Fruit fly (Drosophila melanogaster) whole organism, pupa: ENCODE measurements around the gene YL-1.

Source experiments
- CG10348 ChIP-seq: fragments of 200-800 bp; sonication (Bioruptor generic); IDR thresholded peaks from 2 replicates; pipeline ENCODE4 v1.3.6; 2022; ENCODE audit warnings: missing biosample characterization, missing genetic modification characterization
- CG12605 ChIP-seq: fragments of 200-800 bp; sonication (Bioruptor generic); IDR thresholded peaks from 2 replicates; pipeline ENCODE4 v1.3.6; 2022; ENCODE audit warnings: missing biosample characterization, missing genetic modification characterization
- CG13204 ChIP-seq: fragments of 200-800 bp; sonication (Bioruptor generic); optimal IDR thresholded peaks from 2 replicates; lab custom pipeline; 2018; ENCODE audit warnings: missing biosample characterization, mild to moderate bottlenecking, missing genetic modification characterization, moderate library complexity
- CG14655 ChIP-seq: fragments of 200-800 bp; sonication (Bioruptor generic); optimal IDR thresholded peaks from 3 replicates; lab custom pipeline; 2017; ENCODE audit warnings: mild to moderate bottlenecking, missing biosample characterization, missing genetic modification reagents, missing genetic modification characterization
- CG15710 ChIP-seq: fragments of 200-800 bp; sonication (Bioruptor generic); optimal IDR thresholded peaks from 2 replicates; lab custom pipeline; 2018; ENCODE audit warnings: missing biosample characterization, mild to moderate bottlenecking, missing genetic modification characterization, moderate library complexity
- CG17806 ChIP-seq: fragments of 200-800 bp; sonication (Bioruptor generic); optimal IDR thresholded peaks from 2 replicates; lab custom pipeline; 2018; ENCODE audit warnings: missing biosample characterization, mild to moderate bottlenecking, missing genetic modification characterization, moderate library complexity
- CG32121 ChIP-seq: fragments of 200-800 bp; sonication (Bioruptor generic); IDR thresholded peaks from 2 replicates; pipeline ENCODE4 v1.3.6; 2022; ENCODE audit warnings: missing biosample characterization, missing genetic modification characterization
- CG34367 ChIP-seq: fragments of 200-800 bp; sonication (Bioruptor generic); optimal IDR thresholded peaks from 2 replicates; lab custom pipeline; 2018; ENCODE audit warnings: missing biosample characterization, mild to moderate bottlenecking, missing genetic modification characterization
- CG4496 ChIP-seq: fragments of 200-800 bp; sonication (Bioruptor generic); IDR thresholded peaks from 3 replicates; pipeline ENCODE4 v1.3.6; 2022; ENCODE audit warnings: missing biosample characterization, missing genetic modification characterization
- CG8159 ChIP-seq: fragments of 200-800 bp; sonication (Bioruptor generic); optimal IDR thresholded peaks from 3 replicates; lab custom pipeline; 2018; ENCODE audit warnings: missing biosample characterization, mild to moderate bottlenecking, missing genetic modification characterization, moderate library complexity
- CG8301 ChIP-seq: fragments of 200-800 bp; sonication (Bioruptor generic); optimal IDR thresholded peaks from 2 replicates; lab custom pipeline; 2018; ENCODE audit warnings: missing biosample characterization, mild to moderate bottlenecking, missing genetic modification characterization
- CG9948 ChIP-seq: fragments of 200-800 bp; sonication (Bioruptor generic); optimal IDR thresholded peaks from 2 replicates; lab custom pipeline; 2018; ENCODE audit warnings: missing biosample characterization, mild to moderate bottlenecking, missing genetic modification characterization, moderate library complexity
- D1 ChIP-seq: fragments of 200-800 bp; sonication (Bioruptor generic); optimal IDR thresholded peaks from 2 replicates; lab custom pipeline; 2018; ENCODE audit warnings: missing biosample characterization, mild to moderate bottlenecking, missing genetic modification characterization, moderate library complexity
- EcR ChIP-seq: fragments of 200-800 bp; sonication (Bioruptor generic); optimal IDR thresholded peaks from 3 replicates; lab custom pipeline; 2019; ENCODE audit warnings: missing biosample characterization, missing genetic modification characterization, mild to moderate bottlenecking, moderate library complexity, missing genetic modification reagents
- Ets98B ChIP-seq: fragments of 200-800 bp; sonication (Bioruptor generic); IDR thresholded peaks from 2 replicates; pipeline ENCODE4 v1.3.6; 2022; ENCODE audit warnings: missing biosample characterization, missing genetic modification characterization
- Pif1A ChIP-seq: fragments of 200-800 bp; sonication (Bioruptor generic); optimal IDR thresholded peaks from 3 replicates; lab custom pipeline; 2016; ENCODE audit warnings: missing biosample characterization, missing genetic modification characterization
- Pif1B ChIP-seq: fragments of 200-800 bp; sonication (Bioruptor generic); optimal IDR thresholded peaks from 3 replicates; lab custom pipeline; 2016; ENCODE audit warnings: missing biosample characterization, missing genetic modification characterization
- Snoo ChIP-seq: fragments of 200-800 bp; sonication (Bioruptor generic); optimal IDR thresholded peaks from 3 replicates; lab custom pipeline; 2017; ENCODE audit warnings: missing biosample characterization, mild to moderate bottlenecking, missing genetic modification characterization, inconsistent platforms
- fd96Ca ChIP-seq: fragments of 200-800 bp; sonication (Bioruptor generic); IDR thresholded peaks from 3 replicates; pipeline ENCODE4 v1.3.6; 2022; ENCODE audit warnings: missing biosample characterization, missing genetic modification characterization
- gl ChIP-seq: fragments of 200-800 bp; sonication (Bioruptor generic); optimal IDR thresholded peaks from 2 replicates; lab custom pipeline; 2018; ENCODE audit warnings: missing biosample characterization, mild to moderate bottlenecking, missing genetic modification characterization
- rn ChIP-seq: fragments of 200-800 bp; sonication (Bioruptor generic); IDR thresholded peaks from 2 replicates; pipeline ENCODE4 v1.3.6; 2022; ENCODE audit warnings: missing biosample characterization, missing genetic modification characterization

YL-1 gene

dm6 chr2L:11014018-11014611, 43.9 kb downstream of the YL-1 start:
- TF ChIP-seq Ets98B (GFP tag; lab: Robert Waterston, UW) (no peak), CG13204 (GFP tag; lab: Kevin White, UChicago) (peak; percentile 85)

dm6 chr2L:11014671-11015070, 44.4 kb downstream of the YL-1 start:
- TF ChIP-seq EcR (GFP tag; lab: Kevin White, UChicago) (peak; percentile 11), Ets98B (GFP tag; lab: Robert Waterston, UW) (no peak), CG34367 (tag; lab: Kevin White, UChicago) (peak; percentile 42), CG12605 (peak; percentile 37), CG13204 (GFP tag; lab: Kevin White, UChicago) (no peak), CG8301 (tag; lab: Kevin White, UChicago) (peak; percentile 55), Pif1A (GFP tag; lab: Kevin White, UChicago) (no peak), CG10348 (GFP tag; lab: Robert Waterston, UW) (no peak), Pif1B (GFP tag; lab: Kevin White, UChicago) (no peak), CG8159 (tag; lab: Kevin White, UChicago) (peak; percentile 66), CG17806 (tag; lab: Kevin White, UChicago) (peak; percentile 46), CG9948 (tag; lab: Kevin White, UChicago) (peak; percentile 56), Snoo (tag; lab: Kevin White, UChicago) (no peak), CG15710 (tag; lab: Kevin White, UChicago) (peak; percentile 51), D1 (peak; percentile 11), CG4496 (GFP tag; lab: Robert Waterston, UW) (no peak), CG32121 (GFP tag; lab: Robert Waterston, UW) (no peak)
- TF ChIP-seq, all 21 proteins: peak for 9

dm6 chr2L:11015320-11015719, 45.1 kb downstream of the YL-1 start, which contains the start of gene Acp32CD:
Gene Acp32CD (plus strand): TSS chr2L:11015620.
- TF ChIP-seq CG4496 (GFP tag; lab: Robert Waterston, UW) (no peak), CG32121 (GFP tag; lab: Robert Waterston, UW) (no peak; the same call in 1 of the 2 replicates)

- TF ChIP-seq Pif1B (GFP tag; lab: Kevin White, UChicago) (no peak), Pif1A (GFP tag; lab: Kevin White, UChicago) (no peak), CG9948 (tag; lab: Kevin White, UChicago) (no peak), CG32121 (GFP tag; lab: Robert Waterston, UW) (no peak), fd96Ca (GFP tag; lab: Robert Waterston, UW) (no peak), CG17806 (tag; lab: Kevin White, UChicago) (no peak), CG12605 (no peak), Ets98B (GFP tag; lab: Robert Waterston, UW) (no peak), CG13204 (GFP tag; lab: Kevin White, UChicago) (no peak), CG14655 (GFP tag; lab: Kevin White, UChicago) (no peak), rn (GFP tag; lab: Robert Waterston, UW) (no peak), CG8159 (tag; lab: Kevin White, UChicago) (no peak), EcR (GFP tag; lab: Kevin White, UChicago) (no peak), CG4496 (GFP tag; lab: Robert Waterston, UW) (no peak), CG8301 (tag; lab: Kevin White, UChicago) (no peak), D1 (no peak), Snoo (tag; lab: Kevin White, UChicago) (no peak), CG15710 (tag; lab: Kevin White, UChicago) (no peak), CG34367 (tag; lab: Kevin White, UChicago) (no peak), gl (tag; lab: Kevin White, UChicago) (no peak)
- TF ChIP-seq, all 21 proteins: peak for 0
Observed at dm6 chr2L:11016695-11017094, 46.5 kb downstream of the YL-1 start, which contains the start of gene CG14913. Gene CG14913 (plus strand): TSS chr2L:11016995.

dm6 chr2L:11021606-11022005, 51.4 kb downstream of the YL-1 start:
- TF ChIP-seq CG8159 (tag; lab: Kevin White, UChicago) (peak; percentile 44), CG14655 (GFP tag; lab: Kevin White, UChicago) (peak; percentile 48), Pif1B (GFP tag; lab: Kevin White, UChicago) (no peak), CG9948 (tag; lab: Kevin White, UChicago) (peak; percentile 53), Snoo (tag; lab: Kevin White, UChicago) (peak; percentile 5), CG17806 (tag; lab: Kevin White, UChicago) (peak; percentile 21), CG12605 (no peak), CG8301 (tag; lab: Kevin White, UChicago) (peak; percentile 19), D1 (no peak)
